Worm (Caenorhabditis elegans): ENCODE data around the gene F55A11.8.
A peak's percentile ranks its signal among the peaks of the same experiment; 100 is the strongest.

F55A11.8 gene

DNA sequence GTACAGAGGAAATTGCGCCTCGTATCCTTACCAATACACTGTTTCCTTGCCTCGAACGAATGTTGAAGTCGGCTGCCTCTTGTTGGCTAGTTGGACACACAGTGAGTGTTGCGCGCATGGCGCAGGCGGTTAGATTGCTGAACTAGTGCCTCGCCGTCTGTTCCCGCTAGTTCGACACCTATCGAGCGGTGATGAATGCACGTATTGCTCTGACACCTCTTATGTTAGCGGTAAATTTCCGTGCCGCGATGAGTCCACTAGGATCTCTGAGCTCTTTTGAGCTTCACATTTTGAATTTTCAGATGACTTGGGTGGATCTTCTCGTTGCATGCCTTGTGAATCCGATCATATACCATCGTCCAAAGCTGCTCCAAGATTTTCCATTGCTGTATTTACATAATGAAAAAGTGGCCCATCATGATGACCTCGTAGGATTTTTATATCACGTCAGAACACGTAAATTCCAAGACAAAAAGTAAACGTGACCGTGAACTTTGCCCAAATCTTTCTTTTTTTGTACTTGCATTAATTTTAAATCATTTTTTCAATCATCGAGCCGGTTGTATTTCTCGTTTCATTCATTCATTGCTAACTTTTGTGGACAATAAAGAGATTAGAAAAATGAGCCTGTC lies 5.1 kb upstream of the F55A11.8 start, which contains the start of gene F55A11.11 (continued):
- TF ChIP-seq mdl-1 (tag; optimal IDR thresholded peaks at IDR 0.05): peak; percentile 3 to 12

DNA sequence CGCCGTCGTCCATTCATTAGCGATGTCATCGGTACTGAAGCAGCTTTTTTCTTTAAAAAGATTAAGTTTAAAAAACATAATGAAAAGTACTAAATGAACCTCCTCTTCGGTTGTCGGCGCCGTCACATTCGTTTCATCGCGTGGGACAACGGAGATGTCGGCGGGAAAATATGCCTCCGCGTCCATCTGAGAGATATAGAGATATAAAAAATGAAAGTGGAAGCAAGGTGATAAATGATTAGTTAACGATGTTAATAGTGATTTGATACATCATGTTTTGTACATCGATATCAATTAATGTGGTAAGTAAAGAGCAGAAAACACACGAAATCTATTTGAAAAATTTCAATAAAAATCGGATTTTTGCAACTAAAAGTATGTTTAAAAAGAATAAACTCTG lies 730 bp upstream of the F55A11.8 start, which contains the start of gene F55A11.7:
TSS of gene F55A11.7 (minus strand) at position 186 of the 400 bp plus-strand sequence.
- TF ChIP-seq elt-1 (tag; optimal IDR thresholded peaks at IDR 0.05) (no peak), sma-3 (GFP tag; optimal IDR thresholded peaks at IDR 0.05) (no peak), nhr-21 (tag; optimal IDR thresholded peaks at IDR 0.05) (no peak), mbf-1 (tag; optimal IDR thresholded peaks at IDR 0.05) (no peak), elt-3 (tag; optimal IDR thresholded peaks at IDR 0.05) (no peak), nhr-10 (tag; optimal IDR thresholded peaks at IDR 0.05) (no peak), blmp-1 (tag; optimal IDR thresholded peaks at IDR 0.05; ENCODE audit: insufficient read depth) (no peak), mab-5 (tag; optimal IDR thresholded peaks at IDR 0.05) (no peak), nhr-77 (tag; optimal IDR thresholded peaks at IDR 0.05) (no peak), zag-1 (tag; optimal IDR thresholded peaks at IDR 0.05) (no peak), nhr-129 (tag; optimal IDR thresholded peaks at IDR 0.05) (no peak), ama-1 (optimal IDR thresholded peaks at IDR 0.05) (no peak), Y55F3AM.14 (GFP tag; optimal IDR thresholded peaks at IDR 0.05) (no peak), nhr-25 (tag; optimal IDR thresholded peaks at IDR 0.05) (no peak), nhr-237 (tag; optimal IDR thresholded peaks at IDR 0.05) (no peak)

- TF ChIP-seq F13H6.1 (tag; optimal IDR thresholded peaks at IDR 0.05) (no peak), nhr-11 (tag; optimal IDR thresholded peaks at IDR 0.05) (no peak), skn-1 (tag; optimal IDR thresholded peaks at IDR 0.05) (no peak), ceh-82 (tag; optimal IDR thresholded peaks at IDR 0.05) (no peak), mdl-1 (tag; optimal IDR thresholded peaks at IDR 0.05) (no peak)
These were observed 1.5 kb downstream of the F55A11.8 start, which contains the start of gene D2023.1 for ce11 chrV:11789474-11789873. Gene D2023.1, plus strand, starts transcription at chrV:11789550.

- no peak for TF ChIP-seq F13H6.1 (tag; optimal IDR thresholded peaks at IDR 0.05)
- TF ChIP-seq lin-39 (tag; optimal IDR thresholded peaks at IDR 0.05): no peak
- no peak for TF ChIP-seq mab-5 (tag; optimal IDR thresholded peaks at IDR 0.05)
- TF ChIP-seq nhr-25 (tag; optimal IDR thresholded peaks at IDR 0.05): peak; percentile 81
- peak; percentile 38 for TF ChIP-seq blmp-1 (tag; optimal IDR thresholded peaks at IDR 0.05; ENCODE audit: insufficient read depth)
These were observed 6.2 kb downstream of the F55A11.8 start for ce11 chrV:11794172-11794571.

ce11 chrV:11795352-11795751 lies 7.4 kb downstream of the F55A11.8 start:
- TF ChIP-seq egl-27 (tag; optimal IDR thresholded peaks at IDR 0.05): peak; percentile 69
- no peak for TF ChIP-seq sem-4 (tag; optimal IDR thresholded peaks at IDR 0.05)
- no peak for TF ChIP-seq aly-2 (tag; optimal IDR thresholded peaks at IDR 0.05)
- TF ChIP-seq snpc-4 (tag; optimal IDR thresholded peaks at IDR 0.05): no peak
- peak; percentile 59 for TF ChIP-seq sma-3 (GFP tag; optimal IDR thresholded peaks at IDR 0.05)
- TF ChIP-seq nhr-25 (tag; optimal IDR thresholded peaks at IDR 0.05): peak; percentile 52
- TF ChIP-seq crh-2 (tag; optimal IDR thresholded peaks at IDR 0.05): no peak
- TF ChIP-seq nhr-21 (tag; optimal IDR thresholded peaks at IDR 0.05): peak; percentile 73
- no peak for TF ChIP-seq ama-1 (optimal IDR thresholded peaks at IDR 0.05)
- TF ChIP-seq mdl-1 (tag; optimal IDR thresholded peaks at IDR 0.05): peak in 1 of 2 experiments; percentile 2
- peak; percentile 79 for TF ChIP-seq sma-9 (GFP tag; optimal IDR thresholded peaks at IDR 0.05)
- no peak for TF ChIP-seq sma-9 (tag; optimal IDR thresholded peaks at IDR 0.05)
- TF ChIP-seq nhr-77 (tag; optimal IDR thresholded peaks at IDR 0.05): no peak
- no peak for TF ChIP-seq nhr-129 (tag; optimal IDR thresholded peaks at IDR 0.05)
- TF ChIP-seq C34F6.9 (tag; optimal IDR thresholded peaks at IDR 0.05): no peak
- no peak for TF ChIP-seq alr-1 (tag; optimal IDR thresholded peaks at IDR 0.05)
- TF ChIP-seq R02D3.7 (tag; optimal IDR thresholded peaks at IDR 0.05): no peak
- no peak for TF ChIP-seq lin-39 (tag; optimal IDR thresholded peaks at IDR 0.05)
- TF ChIP-seq ZK546.5 (tag; optimal IDR thresholded peaks at IDR 0.05): no peak

- TF ChIP-seq snpc-4 (tag; optimal IDR thresholded peaks at IDR 0.05) (no peak), ama-1 (optimal IDR thresholded peaks at IDR 0.05) (no peak), ZK546.5 (tag; optimal IDR thresholded peaks at IDR 0.05) (no peak), mbf-1 (tag; optimal IDR thresholded peaks at IDR 0.05) (no peak), nhr-6 (tag; optimal IDR thresholded peaks at IDR 0.05) (no peak), egl-27 (tag; optimal IDR thresholded peaks at IDR 0.05) (no peak), ztf-1 (GFP tag; conservative IDR thresholded peaks at IDR 0.05) (no peak), nhr-12 (tag; optimal IDR thresholded peaks at IDR 0.05) (no peak), ztf-4 (tag; optimal IDR thresholded peaks at IDR 0.05) (no peak), crh-2 (tag; optimal IDR thresholded peaks at IDR 0.05) (peak; percentile 8), ceh-82 (tag; optimal IDR thresholded peaks at IDR 0.05) (no peak), R02D3.7 (tag; optimal IDR thresholded peaks at IDR 0.05) (no peak), nhr-23 (tag; optimal IDR thresholded peaks at IDR 0.05) (no peak), nhr-21 (tag; optimal IDR thresholded peaks at IDR 0.05) (peak; percentile 13), blmp-1 (tag; optimal IDR thresholded peaks at IDR 0.05; ENCODE audit: insufficient read depth) (peak; percentile 2), nhr-129 (tag; optimal IDR thresholded peaks at IDR 0.05) (no peak), gmeb-1 (tag; optimal IDR thresholded peaks at IDR 0.05) (no peak), aly-2 (tag; optimal IDR thresholded peaks at IDR 0.05) (no peak), F13H6.1 (tag; optimal IDR thresholded peaks at IDR 0.05) (no peak), alr-1 (tag; optimal IDR thresholded peaks at IDR 0.05) (no peak), peb-1 (tag; optimal IDR thresholded peaks at IDR 0.05) (no peak), unc-62 (GFP tag; optimal IDR thresholded peaks at IDR 0.05) (no peak), sma-3 (GFP tag; optimal IDR thresholded peaks at IDR 0.05) (peak; percentile 17), dmd-4 (tag; optimal IDR thresholded peaks at IDR 0.05) (no peak), sma-9 (GFP tag; optimal IDR thresholded peaks at IDR 0.05) (peak; percentile 81), sma-9 (tag; optimal IDR thresholded peaks at IDR 0.05) (no peak)
These were observed 8.4 kb downstream of the F55A11.8 start for ce11 chrV:11796343-11796742.

Data from whole organism, L2 larva.